Fruit fly (Drosophila melanogaster) whole organism, embryonic: ENCODE measurements around the gene CG7352.

ENCODE experiments used
- Atf-2 ChIP-seq: fragments of 200-800 bp; sonication (Bioruptor generic); optimal IDR thresholded peaks from 2 replicates; lab custom pipeline; 2016; ENCODE audit warnings: missing biosample characterization, missing genetic modification characterization
- CG10959 ChIP-seq: fragments of 200-800 bp; sonication (Bioruptor generic); IDR thresholded peaks from 2 replicates; pipeline ENCODE4 v1.3.6; 2022; ENCODE audit warnings: missing biosample characterization, missing genetic modification characterization
- CG11504 ChIP-seq: fragments of 200-800 bp; sonication (Bioruptor generic); optimal IDR thresholded peaks from 3 replicates; lab custom pipeline; 2019; ENCODE audit warnings: missing biosample characterization, mild to moderate bottlenecking, missing genetic modification characterization, moderate library complexity
- CG16863 ChIP-seq: fragments of 200-800 bp; sonication (Bioruptor generic); optimal IDR thresholded peaks from 3 replicates; lab custom pipeline; 2016; ENCODE audit warnings: missing biosample characterization, missing genetic modification characterization
- CG1792 ChIP-seq: fragments of 200-800 bp; sonication (Bioruptor generic); optimal IDR thresholded peaks from 2 replicates; lab custom pipeline; 2016; ENCODE audit warnings: missing biosample characterization, missing genetic modification characterization
- CG18011 ChIP-seq: fragments of 200-800 bp; sonication (Bioruptor generic); optimal IDR thresholded peaks from 2 replicates; lab custom pipeline; 2017; ENCODE audit warnings: missing biosample characterization, missing genetic modification characterization, mild to moderate bottlenecking, moderate library complexity, missing genotype
- CG18262 ChIP-seq: fragments of 200-800 bp; optimal IDR thresholded peaks from 3 replicates; lab custom pipeline; 2019; ENCODE audit warnings: missing biosample characterization, mild to moderate bottlenecking, missing genetic modification characterization, moderate library complexity
- CG18599 ChIP-seq: fragments of 200-800 bp; sonication (Bioruptor generic); optimal IDR thresholded peaks from 3 replicates; lab custom pipeline; 2017; ENCODE audit warnings: missing biosample characterization, missing genetic modification characterization, mild to moderate bottlenecking, moderate library complexity, missing genetic modification reagents
- CG2875 ChIP-seq: fragments of 200-800 bp; sonication (Bioruptor generic); optimal IDR thresholded peaks from 2 replicates; lab custom pipeline; 2017; ENCODE audit warnings: missing biosample characterization, mild to moderate bottlenecking, missing genetic modification characterization, missing genetic modification reagents
- CG3847 ChIP-seq: fragments of 200-800 bp; sonication (Bioruptor generic); IDR thresholded peaks from 2 replicates; pipeline ENCODE4 v1.3.6; 2022; ENCODE audit warnings: missing biosample characterization, missing genetic modification characterization
- CG4328 ChIP-seq: fragments of 200-800 bp; sonication (Bioruptor generic); optimal IDR thresholded peaks from 3 replicates; lab custom pipeline; 2017; ENCODE audit warnings: missing biosample characterization, missing genetic modification reagents, missing genetic modification characterization
- CG5180 ChIP-seq: fragments of 200-800 bp; sonication (Bioruptor generic); optimal IDR thresholded peaks from 3 replicates; lab custom pipeline; 2017; ENCODE audit warnings: missing biosample characterization, missing genetic modification characterization, mild to moderate bottlenecking, moderate library complexity, missing genetic modification reagents
- CG7271 ChIP-seq: fragments of 200-800 bp; sonication (Bioruptor generic); optimal IDR thresholded peaks from 2 replicates; lab custom pipeline; 2018; ENCODE audit warnings: missing biosample characterization, mild to moderate bottlenecking, missing genetic modification characterization, moderate library complexity
- CG8765 ChIP-seq: fragments of 200-800 bp; sonication (Bioruptor generic); IDR thresholded peaks from 2 replicates; pipeline ENCODE4 v1.3.6; 2022; ENCODE audit warnings: missing biosample characterization, missing genetic modification characterization
- CG8924 ChIP-seq: fragments of 200-800 bp; optimal IDR thresholded peaks from 3 replicates; lab custom pipeline; 2019; ENCODE audit warnings: missing biosample characterization, mild to moderate bottlenecking, missing genetic modification characterization, moderate library complexity
- CG9215 ChIP-seq: fragments of 200-800 bp; sonication (Bioruptor generic); IDR thresholded peaks from 2 replicates; pipeline ENCODE4 v1.3.6; 2022; ENCODE audit warnings: missing biosample characterization, missing genetic modification characterization
- CG9876 ChIP-seq: fragments of 200-800 bp; sonication (Bioruptor generic); optimal IDR thresholded peaks from 2 replicates; lab custom pipeline; 2016; ENCODE audit warnings: missing biosample characterization, missing genetic modification characterization
- Camta ChIP-seq: fragments of 200-800 bp; sonication (Bioruptor generic); optimal IDR thresholded peaks from 2 replicates; lab custom pipeline; 2016; ENCODE audit warnings: missing biosample characterization, missing genetic modification characterization
- CkIIα-i1 ChIP-seq: fragments of 200-800 bp; sonication (Bioruptor generic); IDR thresholded peaks from 2 replicates; pipeline ENCODE4 v1.3.6; 2022; ENCODE audit warnings: missing biosample characterization, missing genetic modification characterization
- Doc3 ChIP-seq: fragments of 200-800 bp; sonication (Bioruptor generic); IDR thresholded peaks from 3 replicates; pipeline ENCODE4 v1.3.6; 2022; ENCODE audit warnings: missing biosample characterization, missing genetic modification characterization; ENCODE audit not compliant: partially characterized antibody
- Dref ChIP-seq: fragments of 200-800 bp; sonication (Bioruptor generic); IDR thresholded peaks from 2 replicates; pipeline ENCODE4 v1.3.6; 2022; ENCODE audit warnings: missing biosample characterization, missing genetic modification characterization
- Elba2 ChIP-seq: fragments of 200-800 bp; sonication (Bioruptor generic); optimal IDR thresholded peaks from 3 replicates; lab custom pipeline; 2016; ENCODE audit warnings: missing biosample characterization, missing genetic modification characterization
- GATAe ChIP-seq: fragments of 200-800 bp; sonication (Bioruptor generic); conservative IDR thresholded peaks from 2 replicates; pipeline ENCODE4 v1.3.6; 2022; ENCODE audit warnings: missing biosample characterization, missing genetic modification characterization
- Hsf ChIP-seq: fragments of 200-800 bp; sonication (Bioruptor generic); optimal IDR thresholded peaks from 3 replicates; lab custom pipeline; 2016; ENCODE audit warnings: missing biosample characterization, missing genetic modification characterization
- Kr ChIP-seq: fragments of 200-800 bp; sonication (Bioruptor generic); optimal IDR thresholded peaks from 2 replicates; lab custom pipeline; 2017; ENCODE audit warnings: missing biosample characterization, mild to moderate bottlenecking, missing genetic modification characterization
- NK7.1 ChIP-seq: fragments of 200-800 bp; sonication (Bioruptor generic); optimal IDR thresholded peaks from 3 replicates; lab custom pipeline; 2016; ENCODE audit warnings: missing biosample characterization, missing genetic modification characterization
- Opbp ChIP-seq: fragments of 200-800 bp; sonication (Bioruptor generic); IDR thresholded peaks from 3 replicates; pipeline ENCODE4 v1.3.6; 2022; ENCODE audit warnings: missing biosample characterization, missing genetic modification characterization; ENCODE audit not compliant: partially characterized antibody
- Pdp1 ChIP-seq, 2 experiments: fragments of 200-800 bp; sonication (Bioruptor generic); optimal IDR thresholded peaks; 3 replicates each; lab custom pipeline; 2016; ENCODE audit warnings: missing biosample characterization in 2 of 2, missing genetic modification characterization in 2 of 2, mild to moderate bottlenecking in 1 of 2, moderate library complexity in 1 of 2
- YL-1 ChIP-seq: fragments of 200-800 bp; sonication (Bioruptor generic); optimal IDR thresholded peaks from 3 replicates; lab custom pipeline; 2017; ENCODE audit warnings: missing biosample characterization, mild to moderate bottlenecking, missing genetic modification characterization
- az2 ChIP-seq: fragments of 200-800 bp; sonication (Bioruptor generic); optimal IDR thresholded peaks from 3 replicates; lab custom pipeline; 2016; ENCODE audit warnings: missing biosample characterization, missing genetic modification characterization
- cwo ChIP-seq: fragments of 200-800 bp; sonication (Bioruptor generic); optimal IDR thresholded peaks from 3 replicates; lab custom pipeline; 2017; ENCODE audit warnings: missing biosample characterization, missing genetic modification characterization, mild to moderate bottlenecking, moderate library complexity, missing genetic modification reagents
- dan ChIP-seq: fragments of 200-800 bp; sonication (Bioruptor generic); IDR thresholded peaks from 2 replicates; pipeline ENCODE4 v1.3.6; 2022; ENCODE audit warnings: missing biosample characterization, missing genetic modification characterization
- disco-r ChIP-seq: fragments of 200-800 bp; sonication (Bioruptor generic); optimal IDR thresholded peaks from 2 replicates; lab custom pipeline; 2016; ENCODE audit warnings: missing biosample characterization, missing genetic modification characterization
- dmrt99B ChIP-seq: fragments of 200-800 bp; sonication (Bioruptor generic); optimal IDR thresholded peaks from 2 replicates; lab custom pipeline; 2018; ENCODE audit warnings: missing biosample characterization, mild to moderate bottlenecking, missing genetic modification characterization, moderate library complexity
- dysf ChIP-seq: fragments of 200-800 bp; sonication (Bioruptor generic); IDR thresholded peaks from 3 replicates; pipeline ENCODE4 v1.3.6; 2022; ENCODE audit warnings: missing biosample characterization, missing genetic modification characterization
- ham ChIP-seq: fragments of 200-800 bp; sonication (Bioruptor generic); IDR thresholded peaks from 2 replicates; pipeline ENCODE4 v1.3.6; 2022; ENCODE audit warnings: missing biosample characterization, missing genetic modification characterization
- hth ChIP-seq: fragments of >200 bp; optimal IDR thresholded peaks from 2 replicates; lab custom pipeline; 2017; ENCODE audit warnings: inconsistent platforms
- ind ChIP-seq: fragments of 200-800 bp; sonication (Bioruptor generic); optimal IDR thresholded peaks from 3 replicates; lab custom pipeline; 2016; ENCODE audit warnings: missing biosample characterization, missing genetic modification characterization
- jigr1 ChIP-seq: fragments of 200-800 bp; sonication (Bioruptor generic); IDR thresholded peaks from 3 replicates; pipeline ENCODE4 v1.3.6; 2022; ENCODE audit warnings: missing biosample characterization, missing genetic modification characterization
- lilli ChIP-seq: fragments of 200-800 bp; sonication (Bioruptor generic); optimal IDR thresholded peaks from 3 replicates; lab custom pipeline; 2016; ENCODE audit warnings: missing biosample characterization, missing genetic modification characterization
- luna ChIP-seq: fragments of 200-800 bp; sonication (Bioruptor generic); optimal IDR thresholded peaks from 2 replicates; lab custom pipeline; 2016; ENCODE audit warnings: missing biosample characterization, missing genetic modification characterization
- mam ChIP-seq: fragments of 200-800 bp; sonication (Bioruptor generic); optimal IDR thresholded peaks from 3 replicates; lab custom pipeline; 2016; ENCODE audit warnings: missing biosample characterization, missing genetic modification characterization
- odd ChIP-seq: fragments of 200-800 bp; sonication (Bioruptor generic); optimal IDR thresholded peaks from 2 replicates; lab custom pipeline; 2017; ENCODE audit warnings: missing biosample characterization, mild to moderate bottlenecking, missing genetic modification characterization
- otp ChIP-seq: fragments of 200-800 bp; sonication (Bioruptor generic); IDR thresholded peaks from 3 replicates; pipeline ENCODE4, ENCODE4 v1.3.6; 2022; ENCODE audit warnings: missing biosample characterization, missing genetic modification characterization
- peb ChIP-seq: fragments of 200-800 bp; sonication (Bioruptor generic); IDR thresholded peaks from 2 replicates; pipeline ENCODE4 v1.3.6; 2022; ENCODE audit warnings: missing biosample characterization, missing genetic modification characterization
- pnt ChIP-seq: fragments of 200-800 bp; sonication (Bioruptor generic); optimal IDR thresholded peaks from 3 replicates; lab custom pipeline; 2016; ENCODE audit warnings: missing biosample characterization, missing genetic modification characterization
- slp2 ChIP-seq: fragments of 200-800 bp; sonication (Bioruptor generic); optimal IDR thresholded peaks from 2 replicates; lab custom pipeline; 2016; ENCODE audit warnings: missing biosample characterization, missing genetic modification characterization
- tio ChIP-seq: fragments of 200-800 bp; sonication (Bioruptor generic); optimal IDR thresholded peaks from 2 replicates; lab custom pipeline; 2017; ENCODE audit warnings: missing biosample characterization, missing genetic modification characterization, inconsistent platforms
- tna ChIP-seq: fragments of 200-800 bp; sonication (Bioruptor generic); IDR thresholded peaks from 2 replicates; pipeline ENCODE4 v1.3.6; 2022; ENCODE audit warnings: missing biosample characterization, missing genetic modification characterization; ENCODE audit not compliant: partially characterized antibody
- vfl ChIP-seq: fragments of 200-800 bp; sonication (Bioruptor generic); optimal IDR thresholded peaks from 2 replicates; lab custom pipeline; 2016; ENCODE audit warnings: missing biosample characterization, missing genetic modification characterization
- zfh2 ChIP-seq: fragments of 200-800 bp; sonication (Bioruptor generic); optimal IDR thresholded peaks from 2 replicates; lab custom pipeline; 2016; ENCODE audit warnings: missing biosample characterization, missing genetic modification characterization

The CG7352 gene

DNA sequence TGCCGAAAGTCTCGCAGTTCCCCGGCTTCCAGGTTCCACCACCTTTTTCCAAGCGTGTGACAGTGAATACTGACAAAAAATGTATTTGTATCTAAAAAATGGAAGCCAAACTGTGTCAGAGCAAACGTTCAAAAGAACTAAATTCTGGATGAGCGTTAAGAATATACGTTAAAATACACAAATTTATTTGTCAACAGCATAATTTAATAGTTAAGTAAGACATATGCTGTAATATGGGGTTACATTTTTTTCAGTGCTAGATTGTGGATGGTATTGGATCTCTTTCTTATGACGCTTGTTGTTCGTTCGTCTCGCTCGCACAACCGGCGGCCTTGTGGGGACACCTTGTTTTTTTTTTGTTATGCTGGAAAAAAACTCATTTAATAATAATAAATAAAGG is 8.2 kb downstream of the CG7352 start (continued):
- TF ChIP-seq CG11504 (tag; lab: Kevin White, UChicago) (peak; percentile 93), Elba2 (GFP tag; lab: Kevin White, UChicago) (no peak), CG8765 (peak; percentile 41; the same call in 1 of the 2 replicates), tna (GFP tag; lab: Robert Waterston, UW) (no peak), odd (GFP tag; lab: Kevin White, UChicago) (peak; percentile 90), slp2 (GFP tag; lab: Kevin White, UChicago) (peak; percentile 96), Kr (GFP tag; lab: Kevin White, UChicago) (no peak), cwo (GFP tag; lab: Kevin White, UChicago) (peak; percentile 97), pnt (GFP tag; lab: Kevin White, UChicago) (peak; percentile 95), hth (lab: Kevin White, UChicago) (no peak), ham (GFP tag; lab: Robert Waterston, UW) (peak; percentile 85; the same call in 1 of the 2 replicates), GATAe (peak; percentile 87), Hsf (peak; percentile 96), ind (peak; percentile 95), tio (GFP tag; lab: Kevin White, UChicago) (peak; percentile 96), Atf-2 (GFP tag; lab: Kevin White, UChicago) (peak; percentile 94), CG4328 (GFP tag; lab: Kevin White, UChicago) (peak; percentile 68), Opbp (GFP tag; lab: Robert Waterston, UW) (no peak), CG18599 (GFP tag; lab: Kevin White, UChicago) (peak; percentile 98), zfh2 (peak; percentile 95), CG18262 (tag; lab: Kevin White, UChicago) (peak; percentile 86), YL-1 (peak; percentile 79), vfl (GFP tag; lab: Kevin White, UChicago) (peak; percentile 91), CkIIα-i1 (GFP tag; lab: Robert Waterston, UW) (no peak), lilli (GFP tag; lab: Kevin White, UChicago) (peak; percentile 98), Pdp1 (GFP tag; optimal IDR thresholded peaks at IDR 0.05; lab: Kevin White, UChicago) (peak; percentile 96), NK7.1 (peak; percentile 97), CG7271 (tag; lab: Kevin White, UChicago) (peak; percentile 37), dmrt99B (tag; lab: Kevin White, UChicago) (peak; percentile 94), otp (peak; percentile 83; the same call in 2 of the 3 replicates), CG3847 (GFP tag; lab: Robert Waterston, UW) (peak; percentile 96), Dref (GFP tag; lab: Robert Waterston, UW) (0 out of 2 replicates have a peak, but pooled peaks have one; percentile 33), disco-r (GFP tag; lab: Kevin White, UChicago) (peak; percentile 94), CG5180 (GFP tag; lab: Kevin White, UChicago) (peak; percentile 82), CG10959 (GFP tag; lab: Robert Waterston, UW) (peak; percentile 63; the same call in 1 of the 2 replicates), CG9876 (GFP tag; lab: Kevin White, UChicago) (peak; percentile 91), peb (peak; percentile 84), luna (GFP tag; lab: Kevin White, UChicago) (peak; percentile 95), CG16863 (peak; percentile 90), Camta (GFP tag; lab: Kevin White, UChicago) (peak; percentile 96), Doc3 (GFP tag; lab: Robert Waterston, UW) (no peak), CG1792 (GFP tag; lab: Kevin White, UChicago) (peak; percentile 89), dan (GFP tag; lab: Robert Waterston, UW) (peak; percentile 37; the same call in 1 of the 2 replicates), CG8924 (tag; lab: Kevin White, UChicago) (peak; percentile 91), az2 (GFP tag; lab: Kevin White, UChicago) (peak; percentile 95), jigr1 (GFP tag; lab: Robert Waterston, UW) (peak; percentile 67; the same call in 2 of the 3 replicates), dysf (GFP tag; lab: Robert Waterston, UW) (peak; percentile 96), mam (GFP tag; lab: Kevin White, UChicago) (peak; percentile 98), CG2875 (GFP tag; lab: Kevin White, UChicago) (peak; percentile 87), CG9215 (GFP tag; lab: Robert Waterston, UW) (peak; percentile 94), CG18011 (peak; percentile 87)
